Fruit fly (Drosophila melanogaster): ENCODE data around the gene CG7841.

DNA sequence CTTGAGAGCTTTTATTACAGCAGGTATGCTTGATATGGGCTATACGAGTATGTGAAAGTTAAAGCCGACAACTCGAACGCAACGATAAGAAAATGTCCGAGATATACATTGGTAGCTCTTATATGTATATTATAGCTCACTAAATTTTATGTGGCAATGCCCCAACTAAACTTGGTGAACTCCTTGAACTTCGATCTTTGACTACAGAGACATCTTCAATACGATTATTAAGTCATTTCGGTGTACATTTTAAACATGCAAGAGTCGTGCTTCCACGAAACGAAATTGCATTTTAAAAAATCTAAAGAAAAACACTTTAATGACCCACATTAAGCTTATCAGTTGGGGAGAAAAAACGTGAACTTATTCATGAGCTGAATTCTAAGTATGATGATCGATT, 28.5 kb upstream of the CG7841 start:
- TF ChIP-seq CTCF (optimal IDR thresholded peaks at IDR 0.05) (no peak), CG8478 (optimal IDR thresholded peaks at IDR 0.05) (no peak)

Data from S2 (cell line).